Fruit fly (Drosophila melanogaster) whole organism, embryonic: ENCODE measurements around the gene Adar.

Experiments
- Antp ChIP-seq: fragments of 200-800 bp; sonication (Bioruptor generic); optimal IDR thresholded peaks from 3 replicates; lab custom pipeline; 2016; ENCODE audit warnings: missing biosample characterization, missing genetic modification characterization
- Awh ChIP-seq: fragments of 200-800 bp; sonication (Bioruptor generic); IDR thresholded peaks from 2 replicates; pipeline ENCODE4, ENCODE4 v1.3.6; 2022; ENCODE audit warnings: missing biosample characterization, missing genetic modification characterization
- BEAF-32 ChIP-seq: fragments of 200-800 bp; sonication (Bioruptor generic); optimal IDR thresholded peaks from 3 replicates; lab custom pipeline; 2017; ENCODE audit warnings: missing biosample characterization, missing genetic modification characterization, mild to moderate bottlenecking, moderate library complexity, missing genetic modification reagents
- Blimp-1 ChIP-seq: fragments of 200-800 bp; sonication (Bioruptor generic); optimal IDR thresholded peaks from 3 replicates; lab custom pipeline; 2018; ENCODE audit warnings: missing biosample characterization, missing genetic modification characterization, mild to moderate bottlenecking, moderate library complexity, missing genetic modification reagents
- CG10366 ChIP-seq: fragments of 200-800 bp; sonication (Bioruptor generic); IDR thresholded peaks from 2 replicates; pipeline ENCODE4 v1.3.6; 2022; ENCODE audit warnings: missing biosample characterization, missing genetic modification characterization
- CG10979 ChIP-seq: fragments of 200-800 bp; sonication (Bioruptor generic); optimal IDR thresholded peaks from 2 replicates; lab custom pipeline; 2018; ENCODE audit warnings: missing biosample characterization, mild to moderate bottlenecking, missing genetic modification characterization, moderate library complexity
- CG12219 ChIP-seq: fragments of 200-800 bp; sonication (Bioruptor generic); optimal IDR thresholded peaks from 3 replicates; lab custom pipeline; 2018; ENCODE audit warnings: missing biosample characterization, mild to moderate bottlenecking, missing genetic modification characterization
- CG1233 ChIP-seq: fragments of 200-800 bp; sonication (Bioruptor generic); optimal IDR thresholded peaks from 4 replicates; lab custom pipeline; 2018; ENCODE audit warnings: missing biosample characterization, mild to moderate bottlenecking, missing genetic modification characterization
- CG13624 ChIP-seq: fragments of 200-800 bp; sonication (Bioruptor generic); optimal IDR thresholded peaks from 2 replicates; lab custom pipeline; 2016; ENCODE audit warnings: missing biosample characterization, missing genetic modification characterization
- CG14014 ChIP-seq: fragments of 200-800 bp; sonication (Bioruptor generic); IDR thresholded peaks from 2 replicates; pipeline ENCODE4 v1.3.6; 2022; ENCODE audit warnings: missing biosample characterization, missing genetic modification characterization
- CG15479 ChIP-seq: fragments of 200-800 bp; sonication (Bioruptor generic); optimal IDR thresholded peaks from 3 replicates; lab custom pipeline; 2019; ENCODE audit warnings: missing biosample characterization, mild to moderate bottlenecking, missing genetic modification characterization, moderate library complexity
- CG17361 ChIP-seq: fragments of 200-800 bp; sonication (Bioruptor generic); IDR thresholded peaks from 3 replicates; pipeline ENCODE4 v1.3.6; 2022; ENCODE audit warnings: missing biosample characterization, missing genetic modification characterization
- CG1832 ChIP-seq: fragments of 200-800 bp; sonication (Bioruptor generic); optimal IDR thresholded peaks from 2 replicates; lab custom pipeline; 2017; ENCODE audit warnings: missing biosample characterization, mild to moderate bottlenecking, missing genetic modification characterization, inconsistent platforms
- CG2202 ChIP-seq: fragments of 200-800 bp; sonication (Bioruptor generic); optimal IDR thresholded peaks from 2 replicates; lab custom pipeline; 2018; ENCODE audit warnings: missing biosample characterization, mild to moderate bottlenecking, missing genetic modification characterization
- CG31441 ChIP-seq: fragments of 200-800 bp; sonication (Bioruptor generic); IDR thresholded peaks from 2 replicates; pipeline ENCODE4 v1.3.6; 2022; ENCODE audit warnings: missing biosample characterization, missing genetic modification characterization
- CG4730 ChIP-seq: fragments of 200-800 bp; sonication (Bioruptor generic); IDR thresholded peaks from 2 replicates; pipeline ENCODE4 v1.3.6; 2022; ENCODE audit warnings: missing biosample characterization, missing genetic modification characterization
- CG5180 ChIP-seq: fragments of 200-800 bp; sonication (Bioruptor generic); optimal IDR thresholded peaks from 3 replicates; lab custom pipeline; 2017; ENCODE audit warnings: missing biosample characterization, missing genetic modification characterization, mild to moderate bottlenecking, moderate library complexity, missing genetic modification reagents
- CG6175 ChIP-seq: fragments of 200-800 bp; sonication (Bioruptor generic); IDR thresholded peaks from 3 replicates; pipeline ENCODE4 v1.3.6; 2022; ENCODE audit warnings: missing biosample characterization, missing genetic modification characterization
- CG6791 ChIP-seq: fragments of 200-800 bp; sonication (Bioruptor generic); IDR thresholded peaks from 3 replicates; pipeline ENCODE4 v1.3.6; 2022; ENCODE audit warnings: missing biosample characterization, missing genetic modification characterization; ENCODE audit not compliant: partially characterized antibody
- CG7357 ChIP-seq: fragments of 200-800 bp; sonication (Bioruptor generic); IDR thresholded peaks from 3 replicates; pipeline ENCODE4 v1.3.6; 2022; ENCODE audit warnings: missing biosample characterization, missing genetic modification characterization
- D ChIP-seq, 2 experiments: fragments of 200-800 bp in 1 of 2; fragments of >200 bp in 1 of 2; sonication (Bioruptor generic) in 1 of 2; optimal IDR thresholded peaks; 2 replicates in 1 of 2; 3 replicates in 1 of 2; lab custom pipeline; 2017; ENCODE audit warnings: mild to moderate bottlenecking in 1 of 2, missing biosample characterization in 1 of 2, missing genetic modification characterization in 1 of 2, missing genetic modification reagents in 1 of 2
- D19B ChIP-seq: fragments of 200-800 bp; sonication (Bioruptor generic); optimal IDR thresholded peaks from 2 replicates; lab custom pipeline; 2017; ENCODE audit warnings: missing biosample characterization, mild to moderate bottlenecking, missing genetic modification characterization
- Dll ChIP-seq: fragments of 200-800 bp; sonication (Bioruptor generic); IDR thresholded peaks from 4 replicates; pipeline ENCODE4 v1.3.6; 2022; ENCODE audit warnings: missing biosample characterization, missing genetic modification characterization; ENCODE audit not compliant: partially characterized antibody
- Drgx ChIP-seq: fragments of 200-800 bp; sonication (Bioruptor generic); IDR thresholded peaks from 2 replicates; pipeline ENCODE4 v1.3.6; 2022; ENCODE audit warnings: missing biosample characterization, missing genetic modification characterization
- GATAe ChIP-seq: fragments of 200-800 bp; sonication (Bioruptor generic); conservative IDR thresholded peaks from 2 replicates; pipeline ENCODE4 v1.3.6; 2022; ENCODE audit warnings: missing biosample characterization, missing genetic modification characterization
- HmgD ChIP-seq: fragments of 200-800 bp; sonication (Bioruptor generic); optimal IDR thresholded peaks from 3 replicates; lab custom pipeline; 2016; ENCODE audit warnings: missing biosample characterization, missing genetic modification characterization
- Kr ChIP-seq: fragments of 200-800 bp; sonication (Bioruptor generic); optimal IDR thresholded peaks from 2 replicates; lab custom pipeline; 2017; ENCODE audit warnings: missing biosample characterization, mild to moderate bottlenecking, missing genetic modification characterization
- Nf-YB ChIP-seq: fragments of 200-800 bp; sonication (Bioruptor generic); optimal IDR thresholded peaks from 3 replicates; lab custom pipeline; 2019; ENCODE audit warnings: missing biosample characterization, mild to moderate bottlenecking, missing genetic modification characterization, moderate library complexity
- NfI ChIP-seq: fragments of 200-800 bp; sonication (Bioruptor generic); optimal IDR thresholded peaks from 3 replicates; lab custom pipeline; 2018; ENCODE audit warnings: missing biosample characterization, mild to moderate bottlenecking, missing genetic modification characterization, moderate library complexity
- Usf ChIP-seq: fragments of 200-800 bp; sonication (Bioruptor generic); optimal IDR thresholded peaks from 2 replicates; lab custom pipeline; 2017; ENCODE audit warnings: missing genotype, missing biosample characterization, missing genetic modification characterization
- abd-A ChIP-seq: fragments of 200-800 bp; sonication (Bioruptor generic); optimal IDR thresholded peaks from 3 replicates; lab custom pipeline; 2019; ENCODE audit warnings: missing biosample characterization, mild to moderate bottlenecking, missing genetic modification characterization, moderate library complexity
- ato ChIP-seq: fragments of 200-800 bp; sonication (Bioruptor generic); IDR thresholded peaks from 2 replicates; pipeline ENCODE4 v1.3.6; 2022; ENCODE audit warnings: missing biosample characterization, missing genetic modification characterization; ENCODE audit not compliant: partially characterized antibody
- bsh ChIP-seq, 2 experiments: fragments of 200-800 bp; sonication (Bioruptor generic); optimal IDR thresholded peaks; 2 replicates each; lab custom pipeline; 2017 to 2018; ENCODE audit warnings: mild to moderate bottlenecking in 2 of 2, missing biosample characterization in 2 of 2, missing genetic modification characterization in 2 of 2, moderate library complexity in 1 of 2
- cwo ChIP-seq: fragments of 200-800 bp; sonication (Bioruptor generic); optimal IDR thresholded peaks from 3 replicates; lab custom pipeline; 2017; ENCODE audit warnings: missing biosample characterization, missing genetic modification characterization, mild to moderate bottlenecking, moderate library complexity, missing genetic modification reagents
- dati ChIP-seq: fragments of 200-800 bp; sonication (Bioruptor generic); IDR thresholded peaks from 2 replicates; pipeline ENCODE4 v1.3.6; 2022; ENCODE audit warnings: missing biosample characterization, missing genetic modification characterization
- dmrt11E ChIP-seq: fragments of 200-800 bp; sonication (Bioruptor generic); optimal IDR thresholded peaks from 3 replicates; lab custom pipeline; 2018; ENCODE audit warnings: missing biosample characterization, mild to moderate bottlenecking, missing genetic modification characterization, moderate library complexity
- dmrt99B ChIP-seq: fragments of 200-800 bp; sonication (Bioruptor generic); optimal IDR thresholded peaks from 2 replicates; lab custom pipeline; 2018; ENCODE audit warnings: missing biosample characterization, mild to moderate bottlenecking, missing genetic modification characterization, moderate library complexity
- fd3F ChIP-seq: fragments of 200-800 bp; sonication (Bioruptor generic); optimal IDR thresholded peaks from 2 replicates; lab custom pipeline; 2018; ENCODE audit warnings: missing biosample characterization, mild to moderate bottlenecking, missing genetic modification characterization, moderate library complexity
- gcm2 ChIP-seq: fragments of 200-800 bp; sonication (Bioruptor generic); optimal IDR thresholded peaks from 2 replicates; lab custom pipeline; 2016; ENCODE audit warnings: missing biosample characterization, missing genetic modification characterization
- hbn ChIP-seq: fragments of 200-800 bp; sonication (Bioruptor generic); IDR thresholded peaks from 2 replicates; pipeline ENCODE4 v1.3.6; 2022; ENCODE audit warnings: missing biosample characterization, missing genetic modification characterization; ENCODE audit not compliant: partially characterized antibody
- kni ChIP-seq: fragments of 200-800 bp; sonication (Bioruptor generic); optimal IDR thresholded peaks from 3 replicates; lab custom pipeline; 2017; ENCODE audit warnings: mild to moderate bottlenecking, missing biosample characterization, missing genetic modification reagents, missing genetic modification characterization
- nau ChIP-seq: fragments of 200-800 bp; sonication (Bioruptor generic); optimal IDR thresholded peaks from 3 replicates; lab custom pipeline; 2017; ENCODE audit warnings: missing biosample characterization, mild to moderate bottlenecking, missing genetic modification characterization, missing genetic modification reagents
- odd ChIP-seq: fragments of 200-800 bp; sonication (Bioruptor generic); optimal IDR thresholded peaks from 2 replicates; lab custom pipeline; 2017; ENCODE audit warnings: missing biosample characterization, mild to moderate bottlenecking, missing genetic modification characterization
- pnt ChIP-seq: fragments of 200-800 bp; sonication (Bioruptor generic); optimal IDR thresholded peaks from 3 replicates; lab custom pipeline; 2016; ENCODE audit warnings: missing biosample characterization, missing genetic modification characterization
- ro ChIP-seq: fragments of 200-800 bp; sonication (Bioruptor generic); IDR thresholded peaks from 2 replicates; pipeline ENCODE4 v1.3.6; 2022; ENCODE audit warnings: missing biosample characterization, missing genetic modification characterization
- tin ChIP-seq: fragments of 200-800 bp; sonication (Bioruptor generic); optimal IDR thresholded peaks from 3 replicates; lab custom pipeline; 2016; ENCODE audit warnings: missing biosample characterization, missing genetic modification characterization
- trem ChIP-seq: fragments of 200-800 bp; optimal IDR thresholded peaks from 3 replicates; lab custom pipeline; 2019; ENCODE audit warnings: missing biosample characterization, mild to moderate bottlenecking, missing genetic modification characterization, moderate library complexity
- trh ChIP-seq: fragments of 200-800 bp; sonication (Bioruptor generic); optimal IDR thresholded peaks from 2 replicates; lab custom pipeline; 2016; ENCODE audit warnings: missing biosample characterization, missing genetic modification characterization
- tup ChIP-seq: fragments of 200-800 bp; sonication (Bioruptor generic); optimal IDR thresholded peaks from 2 replicates; lab custom pipeline; 2016; ENCODE audit warnings: missing biosample characterization, mild to moderate bottlenecking, missing genetic modification characterization, moderate library complexity
- wek ChIP-seq: fragments of 200-800 bp; sonication (Bioruptor generic); optimal IDR thresholded peaks from 3 replicates; lab custom pipeline; 2018; ENCODE audit warnings: missing biosample characterization, mild to moderate bottlenecking, missing genetic modification characterization, moderate library complexity

Adar gene

dm6 chrX:1824610-1824948 is 51.1 kb downstream of the Adar start (continued):
- no peak for TF ChIP-seq CG10979
- no peak for TF ChIP-seq Blimp-1 (GFP tag; lab: Kevin White, UChicago)
- TF ChIP-seq CG5180 (GFP tag; lab: Kevin White, UChicago), result no peak
- no peak for TF ChIP-seq dati (GFP tag; lab: Robert Waterston, UW)
- TF ChIP-seq CG12219, result no peak
- no peak for TF ChIP-seq CG2202 (tag; lab: Kevin White, UChicago)
- TF ChIP-seq GATAe (GFP tag; lab: Robert Waterston, UW), result no peak
- TF ChIP-seq CG1233 (GFP tag; lab: Kevin White, UChicago), result no peak
- TF ChIP-seq Drgx (GFP tag; lab: Robert Waterston, UW), result peak; percentile 73
- TF ChIP-seq Kr (GFP tag; lab: Kevin White, UChicago), result no peak
- no peak for TF ChIP-seq gcm2
- TF ChIP-seq CG17361 (GFP tag; lab: Robert Waterston, UW), result 0 out of 3 replicates have a peak, but pooled peaks have one; percentile 29
- TF ChIP-seq BEAF-32, result no peak
- no peak for TF ChIP-seq CG10366 (GFP tag; lab: Robert Waterston, UW)
- TF ChIP-seq CG31441, result no peak
- no peak for TF ChIP-seq odd (GFP tag; lab: Kevin White, UChicago)
- no peak for TF ChIP-seq hbn
- TF ChIP-seq Dll (GFP tag; lab: Robert Waterston, UW), result no peak
- no peak for TF ChIP-seq CG4730 (GFP tag; lab: Robert Waterston, UW)
- TF ChIP-seq Nf-YB (GFP tag; lab: Kevin White, UChicago), result no peak
- TF ChIP-seq pnt (GFP tag; lab: Kevin White, UChicago), result peak; percentile 4
- TF ChIP-seq nau (GFP tag; lab: Kevin White, UChicago), result no peak
- peak; percentile 15 for TF ChIP-seq cwo (GFP tag; lab: Kevin White, UChicago)
- peak in 1 of 2 experiments; percentile 31 for TF ChIP-seq bsh (GFP tag; optimal IDR thresholded peaks at IDR 0.05; lab: Kevin White, UChicago)
- no peak for TF ChIP-seq kni (GFP tag; lab: Kevin White, UChicago)
- no peak for TF ChIP-seq CG6791
- no peak for TF ChIP-seq HmgD (GFP tag; lab: Kevin White, UChicago)
- TF ChIP-seq tin (GFP tag; lab: Kevin White, UChicago), result no peak
- TF ChIP-seq D19B (GFP tag; lab: Kevin White, UChicago), result peak; percentile 89
- TF ChIP-seq ato (GFP tag; lab: Robert Waterston, UW), result no peak
- no peak for TF ChIP-seq abd-A (tag; lab: Kevin White, UChicago)
- TF ChIP-seq Awh (GFP tag; lab: Robert Waterston, UW), result no peak
- TF ChIP-seq wek, result no peak
- TF ChIP-seq CG13624, result peak; percentile 26
- no peak for TF ChIP-seq Usf (GFP tag; lab: Kevin White, UChicago)
- TF ChIP-seq dmrt99B (tag; lab: Kevin White, UChicago), result peak; percentile 29
- TF ChIP-seq trh (GFP tag; lab: Kevin White, UChicago), result no peak
- no peak for TF ChIP-seq CG7357 (GFP tag; lab: Robert Waterston, UW)
- no peak for TF ChIP-seq D (optimal IDR thresholded peaks at IDR 0.05; lab: Kevin White, UChicago)
- TF ChIP-seq D (GFP tag; optimal IDR thresholded peaks at IDR 0.05; lab: Kevin White, UChicago), result no peak
- no peak for TF ChIP-seq ro
- TF ChIP-seq CG14014 (GFP tag; lab: Robert Waterston, UW), result no peak
- peak; percentile 1 for TF ChIP-seq Antp
- TF ChIP-seq CG6175 (GFP tag; lab: Robert Waterston, UW), result no peak
- TF ChIP-seq trem (tag; lab: Kevin White, UChicago), result no peak
- TF ChIP-seq dmrt11E, result no peak
- TF ChIP-seq CG15479 (GFP tag; lab: Kevin White, UChicago), result no peak
- TF ChIP-seq tup (GFP tag; lab: Kevin White, UChicago), result no peak
- TF ChIP-seq CG1832, result no peak
- TF ChIP-seq fd3F (GFP tag; lab: Kevin White, UChicago), result no peak
- TF ChIP-seq NfI (GFP tag; lab: Kevin White, UChicago), result no peak
